Worm (Caenorhabditis elegans) whole organism, L3 larva: ENCODE results near the gene dnc-2.

Source experiments
- ZK546.5 ChIP-seq: sonication (generic microtip); optimal IDR thresholded peaks from 2 replicates; lab custom pipeline; 2017; ENCODE audit warnings: missing biosample characterization, missing genetic modification characterization
- aly-2 ChIP-seq: fragments of 150-350 bp; optimal IDR thresholded peaks from 2 replicates; lab custom pipeline; 2014; ENCODE audit warnings: missing biosample characterization, missing genetic modification characterization
- ama-1 ChIP-seq: fragments of 150-350 bp; optimal IDR thresholded peaks from 2 replicates; lab custom pipeline; 2018
- ceh-16 ChIP-seq: sonication (generic microtip); optimal IDR thresholded peaks from 2 replicates; lab custom pipeline; 2017; ENCODE audit warnings: missing biosample characterization, missing genetic modification characterization
- ceh-82 ChIP-seq: fragments of 150-350 bp; optimal IDR thresholded peaks from 2 replicates; lab custom pipeline; 2014; ENCODE audit warnings: missing biosample characterization, missing genetic modification characterization
- daf-12 ChIP-seq: fragments of 150-350 bp; optimal IDR thresholded peaks from 2 replicates; lab custom pipeline; 2014; ENCODE audit warnings: missing biosample characterization, missing genetic modification reagents, missing genetic modification characterization
- egl-27 ChIP-seq: sonication (generic microtip); optimal IDR thresholded peaks from 4 replicates; lab custom pipeline; 2017; ENCODE audit warnings: missing biosample characterization, missing genetic modification reagents, missing genetic modification characterization
- egl-5 ChIP-seq: fragments of 150-350 bp; optimal IDR thresholded peaks from 2 replicates; lab custom pipeline; 2017; ENCODE audit warnings: missing biosample characterization, missing genetic modification reagents, missing genetic modification characterization, inconsistent platforms
- elt-2 ChIP-seq: sonication (generic microtip); optimal IDR thresholded peaks from 2 replicates; lab custom pipeline; 2016; ENCODE audit warnings: missing genetic modification reagents, mild to moderate bottlenecking, missing genetic modification characterization, missing compliant biosample characterization
- elt-3 ChIP-seq, 3 experiments: fragments of 150-350 bp in 1 of 3; sonication (generic microtip) in 2 of 3; optimal IDR thresholded peaks; 2 replicates in 2 of 3; 4 replicates in 1 of 3; lab custom pipeline; 2014 to 2017; ENCODE audit warnings: missing biosample characterization in 3 of 3, missing genetic modification characterization in 3 of 3
- fkh-2 ChIP-seq: fragments of 150-350 bp; optimal IDR thresholded peaks from 2 replicates; lab custom pipeline; 2014; ENCODE audit warnings: missing biosample characterization, missing genetic modification reagents, missing genetic modification characterization
- hmg-11 ChIP-seq: sonication (generic microtip); optimal IDR thresholded peaks from 2 replicates; lab custom pipeline; 2016; ENCODE audit warnings: missing genetic modification characterization, missing compliant biosample characterization
- jun-1 ChIP-seq: fragments of 150-350 bp; optimal IDR thresholded peaks from 2 replicates; lab custom pipeline; 2014; ENCODE audit warnings: missing biosample characterization, missing genetic modification reagents, missing genetic modification characterization
- mdl-1 ChIP-seq: fragments of 150-350 bp; optimal IDR thresholded peaks from 2 replicates; lab custom pipeline; 2014; ENCODE audit warnings: missing biosample characterization, missing genetic modification characterization
- mml-1 ChIP-seq: fragments of 150-350 bp; sonication (generic microtip); optimal IDR thresholded peaks from 3 replicates; lab custom pipeline; 2014; ENCODE audit warnings: missing biosample characterization, missing genetic modification characterization
- nfya-1 ChIP-seq: sonication (generic microtip); optimal IDR thresholded peaks from 2 replicates; lab custom pipeline; 2017; ENCODE audit warnings: missing genetic modification characterization, mild to moderate bottlenecking, missing compliant biosample characterization, antibody characterized with exemption, moderate library complexity; ENCODE audit not compliant: insufficient read depth
- nhr-11 ChIP-seq: fragments of 150-350 bp; optimal IDR thresholded peaks from 2 replicates; lab custom pipeline; 2014; ENCODE audit warnings: missing biosample characterization, missing genetic modification characterization
- nhr-12 ChIP-seq: fragments of 150-350 bp; optimal IDR thresholded peaks from 2 replicates; lab custom pipeline; 2014; ENCODE audit warnings: missing biosample characterization, missing genetic modification characterization
- nhr-237 ChIP-seq: fragments of 150-350 bp; optimal IDR thresholded peaks from 2 replicates; lab custom pipeline; 2014; ENCODE audit warnings: missing biosample characterization, missing genetic modification characterization
- nhr-25 ChIP-seq: sonication (generic microtip); optimal IDR thresholded peaks from 2 replicates; lab custom pipeline; 2017; ENCODE audit warnings: missing biosample characterization, missing genetic modification characterization
- nhr-43 ChIP-seq: sonication (generic microtip); optimal IDR thresholded peaks from 2 replicates; lab custom pipeline; 2016; ENCODE audit warnings: mild to moderate bottlenecking, missing genetic modification characterization, missing compliant biosample characterization; ENCODE audit not compliant: poor library complexity, severe bottlenecking
- nhr-67 ChIP-seq: fragments of 150-350 bp; optimal IDR thresholded peaks from 2 replicates; lab custom pipeline; 2014; ENCODE audit warnings: missing biosample characterization, missing genetic modification characterization
- nhr-77 ChIP-seq: fragments of 150-350 bp; optimal IDR thresholded peaks from 2 replicates; lab custom pipeline; 2014; ENCODE audit warnings: missing biosample characterization, missing genetic modification characterization
- pha-4 ChIP-seq: fragments of 150-350 bp; optimal IDR thresholded peaks from 2 replicates; lab custom pipeline; 2014; ENCODE audit warnings: missing biosample characterization, missing genetic modification reagents, missing genetic modification characterization
- pqm-1 ChIP-seq: fragments of 150-350 bp; optimal IDR thresholded peaks from 2 replicates; lab custom pipeline; 2017; ENCODE audit warnings: missing biosample characterization, missing genetic modification characterization, inconsistent platforms
- sea-2 ChIP-seq: fragments of 150-350 bp; sonication (generic microtip); optimal IDR thresholded peaks from 4 replicates; lab custom pipeline; 2014; ENCODE audit warnings: missing biosample characterization, missing genetic modification reagents, missing genetic modification characterization
- skn-1 ChIP-seq: fragments of 150-350 bp; optimal IDR thresholded peaks from 2 replicates; lab custom pipeline; 2014; ENCODE audit warnings: missing biosample characterization, missing genetic modification characterization
- snpc-4 ChIP-seq: fragments of 150-350 bp; optimal IDR thresholded peaks from 2 replicates; lab custom pipeline; 2014; ENCODE audit warnings: missing biosample characterization, missing genetic modification characterization
- unc-39 ChIP-seq: sonication (generic microtip); optimal IDR thresholded peaks from 4 replicates; lab custom pipeline; 2017; ENCODE audit warnings: missing biosample characterization, missing genetic modification characterization
- unc-62 ChIP-seq: fragments of 150-350 bp; sonication (generic microtip); optimal IDR thresholded peaks from 4 replicates; lab custom pipeline; 2014; ENCODE audit warnings: missing biosample characterization, missing genetic modification reagents, missing genetic modification characterization
- zag-1 ChIP-seq: fragments of 150-350 bp; optimal IDR thresholded peaks from 2 replicates; lab custom pipeline; 2014; ENCODE audit warnings: missing biosample characterization, missing genetic modification characterization
- ztf-11 ChIP-seq: fragments of 150-350 bp; optimal IDR thresholded peaks from 2 replicates; lab custom pipeline; 2014; ENCODE audit warnings: missing biosample characterization, missing genetic modification characterization
- ztf-4 ChIP-seq: fragments of 150-350 bp; optimal IDR thresholded peaks from 2 replicates; lab custom pipeline; 2014; ENCODE audit warnings: missing biosample characterization, missing genetic modification characterization

The dnc-2 gene

DNA sequence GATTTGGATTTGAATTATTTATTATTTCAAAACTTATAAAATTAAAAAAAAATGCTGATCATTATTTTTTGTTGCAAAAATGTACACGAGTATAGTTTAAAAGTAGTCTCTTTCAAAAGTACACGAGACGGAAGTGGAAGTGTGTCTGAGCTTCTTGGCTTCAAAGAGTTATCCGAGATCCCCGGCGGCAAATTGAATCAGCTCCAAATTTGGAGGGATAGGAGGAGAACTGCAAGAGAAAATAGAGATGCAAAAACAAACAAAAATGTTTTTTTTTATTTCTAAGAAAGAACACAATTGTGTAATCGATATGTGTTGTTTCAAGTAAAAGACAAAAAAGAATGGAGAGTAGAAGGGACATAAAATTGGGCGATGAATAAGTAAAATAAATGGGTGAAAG, 23.0 kb downstream of the dnc-2 start:
- no peak for TF ChIP-seq ceh-16 (tag; lab: Kevin White, UChicago)
- no peak for TF ChIP-seq unc-62
- TF ChIP-seq egl-5 = no peak
- TF ChIP-seq ama-1 (lab: Kevin White, UChicago) = no peak
- no peak for TF ChIP-seq nhr-77 (tag; lab: Kevin White, UChicago)
- TF ChIP-seq aly-2 (tag; lab: Kevin White, UChicago) = no peak
- TF ChIP-seq mdl-1 (tag; lab: Kevin White, UChicago) = no peak
- TF ChIP-seq egl-27 (tag; lab: Kevin White, UChicago) = no peak
- TF ChIP-seq nhr-12 (tag; lab: Kevin White, UChicago) = no peak
- TF ChIP-seq ztf-4 (tag; lab: Kevin White, UChicago) = no peak
- no peak for TF ChIP-seq nhr-43 (tag; lab: Kevin White, UChicago)

DNA sequence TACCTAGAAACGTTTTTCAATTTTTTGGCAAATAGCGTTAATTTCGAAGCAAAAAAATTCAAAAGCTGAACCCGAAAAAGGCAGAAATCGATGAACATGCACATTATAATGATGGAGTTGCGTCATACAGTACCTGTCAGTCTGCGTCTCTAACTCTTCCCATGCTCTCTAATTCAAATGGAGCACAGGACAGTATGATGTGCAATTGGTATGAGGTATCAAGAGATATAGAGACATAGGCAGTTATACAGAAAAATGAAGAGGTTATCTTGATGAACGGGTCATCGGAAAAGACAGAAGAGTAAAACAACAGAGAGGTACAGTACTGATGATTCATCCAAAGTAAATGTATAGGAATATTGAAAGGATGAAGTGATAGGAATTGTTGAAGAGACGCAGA, 24.8 kb downstream of the dnc-2 start:
- peak; percentile 26 for TF ChIP-seq elt-2
- no peak for TF ChIP-seq nhr-25 (tag; lab: Kevin White, UChicago)
- TF ChIP-seq snpc-4 (tag; lab: Kevin White, UChicago) = no peak
- peak; percentile 23 for TF ChIP-seq pqm-1 (tag; lab: Kevin White, UChicago)
- TF ChIP-seq mml-1 (tag; lab: Kevin White, UChicago) = no peak
- no peak for TF ChIP-seq fkh-2 (tag; lab: Kevin White, UChicago)
- no peak for TF ChIP-seq elt-3 (tag; optimal IDR thresholded peaks at IDR 0.05; lab: Kevin White, UChicago)
- no peak for TF ChIP-seq egl-27 (tag; lab: Kevin White, UChicago)
- TF ChIP-seq mdl-1 (tag; lab: Kevin White, UChicago) = no peak
- no peak for TF ChIP-seq unc-62
- no peak for TF ChIP-seq unc-39 (tag; lab: Kevin White, UChicago)
- TF ChIP-seq pha-4 = peak; percentile 50
- no peak for TF ChIP-seq nhr-237 (tag; lab: Kevin White, UChicago)
- TF ChIP-seq hmg-11 (tag; lab: Kevin White, UChicago) = peak; percentile 4
- TF ChIP-seq egl-5 = no peak
- TF ChIP-seq skn-1 (tag; lab: Kevin White, UChicago) = no peak
- no peak for TF ChIP-seq nhr-67 (tag; lab: Kevin White, UChicago)
- no peak for TF ChIP-seq nhr-11 (tag; lab: Kevin White, UChicago)
- no peak for TF ChIP-seq nhr-77 (tag; lab: Kevin White, UChicago)
- no peak for TF ChIP-seq ceh-82

DNA sequence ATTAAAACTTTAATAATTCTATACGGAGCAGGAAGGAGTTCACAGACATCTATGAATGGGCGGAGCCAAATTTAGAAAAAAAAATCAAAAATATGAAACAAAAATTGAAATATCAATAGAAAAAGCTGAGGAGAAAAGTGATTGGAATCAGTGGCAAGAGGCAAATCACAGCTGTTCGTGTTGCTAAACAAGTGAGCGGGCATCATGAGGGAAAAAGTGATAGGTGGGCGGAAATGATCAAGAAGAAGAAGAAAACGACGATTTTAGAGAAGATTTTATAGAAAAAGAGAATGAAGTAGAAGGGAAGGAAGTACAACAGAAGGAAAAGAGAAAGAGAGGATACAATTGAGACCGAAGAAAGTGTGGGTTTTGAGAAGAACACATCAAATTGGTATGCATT, 26.9 kb downstream of the dnc-2 start:
- TF ChIP-seq nhr-43 (tag; lab: Kevin White, UChicago) (no peak), pqm-1 (tag; lab: Kevin White, UChicago) (no peak), nhr-11 (tag; lab: Kevin White, UChicago) (no peak), jun-1 (tag; lab: Kevin White, UChicago) (no peak)

DNA sequence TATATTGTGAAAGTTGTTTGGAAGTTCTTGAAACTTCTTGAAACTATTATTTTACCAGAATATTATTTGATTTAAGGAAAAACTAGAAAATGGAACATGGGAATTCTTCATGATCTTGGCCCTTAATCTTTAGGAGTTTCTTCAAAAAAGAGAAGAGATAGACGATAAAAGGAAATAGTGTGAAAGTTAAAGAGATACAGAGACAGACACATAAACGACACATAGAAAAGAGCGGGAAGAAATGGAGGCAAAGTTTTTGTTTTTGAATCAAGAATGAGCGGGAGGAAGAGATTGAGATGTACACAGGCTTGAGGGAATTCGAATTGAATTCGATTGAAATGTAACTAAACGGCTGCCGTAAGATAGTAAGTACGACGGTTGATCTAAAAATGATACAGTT, 28.1 kb downstream of the dnc-2 start:
- TF ChIP-seq nhr-25 (tag; lab: Kevin White, UChicago) = no peak
- no peak for TF ChIP-seq zag-1 (tag; lab: Kevin White, UChicago)
- TF ChIP-seq egl-5 = no peak
- TF ChIP-seq mdl-1 (tag; lab: Kevin White, UChicago) = no peak
- TF ChIP-seq nfya-1 (tag; lab: Kevin White, UChicago) = peak; percentile 1
- no peak for TF ChIP-seq ztf-11
- TF ChIP-seq fkh-2 (tag; lab: Kevin White, UChicago) = no peak
- TF ChIP-seq daf-12 (tag; lab: Kevin White, UChicago) = no peak

DNA sequence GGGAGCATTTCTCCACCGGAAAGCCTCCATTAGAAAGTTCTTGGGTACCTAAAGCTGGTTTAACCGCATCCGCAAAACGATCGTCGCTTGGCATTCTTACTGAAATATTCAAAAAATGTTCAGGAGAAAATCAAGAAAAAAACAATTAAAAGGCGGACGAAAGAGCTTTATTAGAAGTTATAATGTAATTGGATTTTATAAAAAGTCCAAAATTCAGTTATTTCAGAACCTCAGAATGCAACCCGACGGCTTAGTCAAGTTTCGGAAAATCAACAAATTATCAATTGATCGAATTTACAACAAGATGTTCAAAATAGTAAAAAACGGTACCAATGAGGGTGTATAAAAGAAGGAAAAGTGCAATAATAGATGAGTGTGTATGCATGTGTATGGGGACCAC, 29.6 kb downstream of the dnc-2 start, which contains the start of gene pxl-1:
pxl-1 (minus strand) TSS at position 101 of the 400 bp plus-strand sequence.
- TF ChIP-seq skn-1 (tag; lab: Kevin White, UChicago) (no peak), sea-2 (GFP tag; lab: Kevin White, UChicago) (no peak), ZK546.5 (no peak), ztf-11 (no peak), nhr-12 (tag; lab: Kevin White, UChicago) (no peak), hmg-11 (tag; lab: Kevin White, UChicago) (no peak)
- TF ChIP-seq, all 47 proteins: peak for 0
